Fruit fly (Drosophila melanogaster) whole organism, embryonic: ENCODE measurements around the gene Surf1.

Experiments
- Abd-B ChIP-seq: fragments of 200-800 bp; sonication (Bioruptor generic); optimal IDR thresholded peaks from 2 replicates; lab custom pipeline; 2018; ENCODE audit warnings: missing biosample characterization, mild to moderate bottlenecking, missing genetic modification characterization, moderate library complexity
- Aef1 ChIP-seq: fragments of 200-800 bp; sonication (Bioruptor generic); IDR thresholded peaks from 3 replicates; pipeline ENCODE4 v1.3.6; 2022; ENCODE audit warnings: missing biosample characterization, missing genetic modification characterization
- CG10321 ChIP-seq: fragments of 200-800 bp; sonication (Bioruptor generic); IDR thresholded peaks from 2 replicates; pipeline ENCODE4 v1.3.6; 2022; ENCODE audit warnings: missing biosample characterization, missing genetic modification characterization
- CG10959 ChIP-seq: fragments of 200-800 bp; sonication (Bioruptor generic); IDR thresholded peaks from 2 replicates; pipeline ENCODE4 v1.3.6; 2022; ENCODE audit warnings: missing biosample characterization, missing genetic modification characterization
- CG11093 ChIP-seq: fragments of 200-800 bp; sonication (Bioruptor generic); IDR thresholded peaks from 3 replicates; pipeline ENCODE4 v1.3.6; 2022; ENCODE audit warnings: missing biosample characterization, missing genetic modification characterization
- CG11398 ChIP-seq: fragments of 200-800 bp; sonication (Bioruptor generic); optimal IDR thresholded peaks from 2 replicates; lab custom pipeline; 2016; ENCODE audit warnings: missing biosample characterization, missing genetic modification characterization
- CG11696 ChIP-seq: fragments of 200-800 bp; sonication (Bioruptor generic); IDR thresholded peaks from 2 replicates; pipeline ENCODE4 v1.3.6; 2022; ENCODE audit warnings: missing biosample characterization, missing genetic modification characterization
- CG12942 ChIP-seq: fragments of 200-800 bp; sonication (Bioruptor generic); optimal IDR thresholded peaks from 3 replicates; lab custom pipeline; 2016; ENCODE audit warnings: missing biosample characterization, missing genetic modification characterization
- CG13424 ChIP-seq: fragments of 200-800 bp; sonication (Bioruptor generic); optimal IDR thresholded peaks from 2 replicates; lab custom pipeline; 2019; ENCODE audit warnings: missing biosample characterization, mild to moderate bottlenecking, missing genetic modification characterization, moderate library complexity
- CG14050 ChIP-seq: fragments of 200-800 bp; sonication (Bioruptor generic); IDR thresholded peaks from 3 replicates; pipeline ENCODE4 v1.3.6; 2022; ENCODE audit warnings: missing biosample characterization, missing genetic modification characterization
- CG1603 ChIP-seq: fragments of 200-800 bp; sonication (Bioruptor generic); optimal IDR thresholded peaks from 2 replicates; lab custom pipeline; 2019; ENCODE audit warnings: missing biosample characterization, mild to moderate bottlenecking, missing genetic modification characterization, moderate library complexity
- CG2120 ChIP-seq: fragments of 200-800 bp; sonication (Bioruptor generic); optimal IDR thresholded peaks from 3 replicates; lab custom pipeline; 2016; ENCODE audit warnings: missing biosample characterization, missing genetic modification characterization
- CG2129 ChIP-seq: fragments of 200-800 bp; sonication (Bioruptor generic); IDR thresholded peaks from 2 replicates; pipeline ENCODE4 v1.3.6; 2022; ENCODE audit warnings: missing biosample characterization, missing genetic modification characterization; ENCODE audit not compliant: partially characterized antibody
- CG32532 ChIP-seq: fragments of 200-800 bp; sonication (Bioruptor generic); IDR thresholded peaks from 2 replicates; pipeline ENCODE4 v1.3.6; 2022; ENCODE audit warnings: missing biosample characterization, missing genetic modification characterization
- CG4730 ChIP-seq: fragments of 200-800 bp; sonication (Bioruptor generic); IDR thresholded peaks from 2 replicates; pipeline ENCODE4 v1.3.6; 2022; ENCODE audit warnings: missing biosample characterization, missing genetic modification characterization
- CG4820 ChIP-seq: fragments of 200-800 bp; sonication (Bioruptor generic); optimal IDR thresholded peaks from 3 replicates; lab custom pipeline; 2016; ENCODE audit warnings: missing biosample characterization, missing genetic modification characterization
- CG6683 ChIP-seq: fragments of 200-800 bp; sonication (Bioruptor generic); optimal IDR thresholded peaks from 2 replicates; lab custom pipeline; 2017; ENCODE audit warnings: missing biosample characterization, mild to moderate bottlenecking, missing genetic modification characterization, missing genetic modification reagents
- CG8281 ChIP-seq: fragments of 200-800 bp; sonication (Bioruptor generic); optimal IDR thresholded peaks from 2 replicates; lab custom pipeline; 2018; ENCODE audit warnings: missing biosample characterization, mild to moderate bottlenecking, missing genetic modification characterization, moderate library complexity
- CG8924 ChIP-seq: fragments of 200-800 bp; optimal IDR thresholded peaks from 3 replicates; lab custom pipeline; 2019; ENCODE audit warnings: missing biosample characterization, mild to moderate bottlenecking, missing genetic modification characterization, moderate library complexity
- D19B ChIP-seq: fragments of 200-800 bp; sonication (Bioruptor generic); optimal IDR thresholded peaks from 2 replicates; lab custom pipeline; 2017; ENCODE audit warnings: missing biosample characterization, mild to moderate bottlenecking, missing genetic modification characterization
- Dp ChIP-seq: fragments of 200-800 bp; sonication (Bioruptor generic); optimal IDR thresholded peaks from 2 replicates; lab custom pipeline; 2018; ENCODE audit warnings: missing biosample characterization, mild to moderate bottlenecking, missing genetic modification characterization, moderate library complexity
- E2f2 ChIP-seq: fragments of 200-800 bp; sonication (Bioruptor generic); IDR thresholded peaks from 2 replicates; pipeline ENCODE4 v1.3.6; 2022; ENCODE audit warnings: missing biosample characterization, missing genetic modification characterization
- Fer2 ChIP-seq: fragments of 200-800 bp; sonication (Bioruptor generic); optimal IDR thresholded peaks from 2 replicates; lab custom pipeline; 2018; ENCODE audit warnings: missing biosample characterization, mild to moderate bottlenecking, missing genetic modification characterization, moderate library complexity
- HLH3B ChIP-seq: fragments of 200-800 bp; sonication (Bioruptor generic); IDR thresholded peaks from 2 replicates; pipeline ENCODE4 v1.3.6; 2022; ENCODE audit warnings: missing biosample characterization, missing genetic modification characterization
- HLH4C ChIP-seq: fragments of 200-800 bp; sonication (Bioruptor generic); IDR thresholded peaks from 3 replicates; pipeline ENCODE4 v1.3.6; 2022; ENCODE audit warnings: missing biosample characterization, missing genetic modification characterization; ENCODE audit not compliant: partially characterized antibody
- HLH54F ChIP-seq: fragments of 200-800 bp; sonication (Bioruptor generic); optimal IDR thresholded peaks from 3 replicates; lab custom pipeline; 2016; ENCODE audit warnings: missing biosample characterization, missing genetic modification characterization
- Mrtf ChIP-seq: fragments of 200-800 bp; sonication (Bioruptor generic); IDR thresholded peaks from 3 replicates; pipeline ENCODE4 v1.3.6; 2022; ENCODE audit warnings: missing biosample characterization, missing genetic modification characterization
- NfI ChIP-seq: fragments of 200-800 bp; sonication (Bioruptor generic); optimal IDR thresholded peaks from 3 replicates; lab custom pipeline; 2018; ENCODE audit warnings: missing biosample characterization, mild to moderate bottlenecking, missing genetic modification characterization, moderate library complexity
- Ptx1 ChIP-seq: fragments of 200-800 bp; sonication (Bioruptor generic); IDR thresholded peaks from 2 replicates; pipeline ENCODE4 v1.3.6; 2022; ENCODE audit warnings: missing biosample characterization, missing genetic modification characterization
- Spps ChIP-seq: fragments of 200-800 bp; sonication (Bioruptor generic); optimal IDR thresholded peaks from 2 replicates; lab custom pipeline; 2018; ENCODE audit warnings: missing biosample characterization, mild to moderate bottlenecking, missing genetic modification characterization
- Ssrp ChIP-seq: fragments of 200-800 bp; sonication (Bioruptor generic); optimal IDR thresholded peaks from 2 replicates; lab custom pipeline; 2018; ENCODE audit warnings: missing biosample characterization, mild to moderate bottlenecking, missing genetic modification characterization, moderate library complexity
- Xbp1 ChIP-seq: fragments of 200-800 bp; sonication (Bioruptor generic); optimal IDR thresholded peaks from 3 replicates; lab custom pipeline; 2016; ENCODE audit warnings: missing biosample characterization, mild to moderate bottlenecking, missing genetic modification characterization
- al ChIP-seq: fragments of 200-800 bp; sonication (Bioruptor generic); IDR thresholded peaks from 2 replicates; pipeline ENCODE4 v1.3.6; 2022; ENCODE audit warnings: missing biosample characterization, missing genetic modification characterization
- bab2 ChIP-seq: fragments of 200-800 bp; sonication (Bioruptor generic); optimal IDR thresholded peaks from 2 replicates; lab custom pipeline; 2016; ENCODE audit warnings: missing biosample characterization, missing genetic modification characterization
- danr ChIP-seq: fragments of 200-800 bp; sonication (Bioruptor generic); IDR thresholded peaks from 2 replicates; pipeline ENCODE4 v1.3.6; 2022; ENCODE audit warnings: missing biosample characterization, missing genetic modification characterization
- disco-r ChIP-seq: fragments of 200-800 bp; sonication (Bioruptor generic); optimal IDR thresholded peaks from 2 replicates; lab custom pipeline; 2016; ENCODE audit warnings: missing biosample characterization, missing genetic modification characterization
- dpn ChIP-seq, 2 experiments: fragments of 200-800 bp; sonication (Bioruptor generic); optimal IDR thresholded peaks; 3 replicates each; lab custom pipeline; 2016; ENCODE audit warnings: missing biosample characterization in 2 of 2, missing genetic modification characterization in 2 of 2
- ems ChIP-seq: fragments of 200-800 bp; sonication (Bioruptor generic); optimal IDR thresholded peaks from 3 replicates; lab custom pipeline; 2016; ENCODE audit warnings: missing biosample characterization, missing genetic modification characterization
- gce ChIP-seq: fragments of 200-800 bp; sonication (Bioruptor generic); IDR thresholded peaks from 3 replicates; pipeline ENCODE4 v1.3.6; 2022; ENCODE audit warnings: missing biosample characterization, missing genetic modification characterization
- gfzf ChIP-seq: fragments of 200-800 bp; sonication (Bioruptor generic); optimal IDR thresholded peaks from 2 replicates; lab custom pipeline; 2016; ENCODE audit warnings: missing biosample characterization, mild to moderate bottlenecking, missing genetic modification characterization, moderate library complexity
- gsb-n ChIP-seq: fragments of 200-800 bp; sonication (Bioruptor generic); optimal IDR thresholded peaks from 3 replicates; lab custom pipeline; 2018; ENCODE audit warnings: missing biosample characterization, mild to moderate bottlenecking, missing genetic modification characterization
- inv ChIP-seq: fragments of 200-800 bp; sonication (Bioruptor generic); IDR thresholded peaks from 2 replicates; pipeline ENCODE4 v1.3.6; 2022; ENCODE audit warnings: missing biosample characterization, missing genetic modification characterization; ENCODE audit not compliant: partially characterized antibody
- kah ChIP-seq: fragments of 200-800 bp; sonication (Bioruptor generic); optimal IDR thresholded peaks from 2 replicates; lab custom pipeline; 2018; ENCODE audit warnings: missing biosample characterization, mild to moderate bottlenecking, missing genetic modification characterization
- maf-S ChIP-seq: fragments of 200-800 bp; sonication (Bioruptor generic); optimal IDR thresholded peaks from 2 replicates; lab custom pipeline; 2016; ENCODE audit warnings: missing biosample characterization, missing genetic modification characterization
- nmo ChIP-seq: fragments of 200-800 bp; sonication (Bioruptor generic); optimal IDR thresholded peaks from 2 replicates; lab custom pipeline; 2018; ENCODE audit warnings: missing biosample characterization, mild to moderate bottlenecking, missing genetic modification characterization, moderate library complexity
- nom ChIP-seq: fragments of 200-800 bp; sonication (Bioruptor generic); optimal IDR thresholded peaks from 2 replicates; lab custom pipeline; 2017; ENCODE audit warnings: missing biosample characterization, missing genetic modification characterization, mild to moderate bottlenecking, moderate library complexity, missing genetic modification reagents
- pfk ChIP-seq: fragments of 200-800 bp; sonication (Bioruptor generic); optimal IDR thresholded peaks from 2 replicates; lab custom pipeline; 2018; ENCODE audit warnings: missing biosample characterization, mild to moderate bottlenecking, missing genetic modification characterization, moderate library complexity
- phol ChIP-seq: fragments of 200-800 bp; sonication (Bioruptor generic); optimal IDR thresholded peaks from 3 replicates; lab custom pipeline; 2018; ENCODE audit warnings: missing biosample characterization, mild to moderate bottlenecking, missing genetic modification characterization, moderate library complexity
- wek ChIP-seq: fragments of 200-800 bp; sonication (Bioruptor generic); optimal IDR thresholded peaks from 3 replicates; lab custom pipeline; 2018; ENCODE audit warnings: missing biosample characterization, mild to moderate bottlenecking, missing genetic modification characterization, moderate library complexity

The Surf1 gene

DNA sequence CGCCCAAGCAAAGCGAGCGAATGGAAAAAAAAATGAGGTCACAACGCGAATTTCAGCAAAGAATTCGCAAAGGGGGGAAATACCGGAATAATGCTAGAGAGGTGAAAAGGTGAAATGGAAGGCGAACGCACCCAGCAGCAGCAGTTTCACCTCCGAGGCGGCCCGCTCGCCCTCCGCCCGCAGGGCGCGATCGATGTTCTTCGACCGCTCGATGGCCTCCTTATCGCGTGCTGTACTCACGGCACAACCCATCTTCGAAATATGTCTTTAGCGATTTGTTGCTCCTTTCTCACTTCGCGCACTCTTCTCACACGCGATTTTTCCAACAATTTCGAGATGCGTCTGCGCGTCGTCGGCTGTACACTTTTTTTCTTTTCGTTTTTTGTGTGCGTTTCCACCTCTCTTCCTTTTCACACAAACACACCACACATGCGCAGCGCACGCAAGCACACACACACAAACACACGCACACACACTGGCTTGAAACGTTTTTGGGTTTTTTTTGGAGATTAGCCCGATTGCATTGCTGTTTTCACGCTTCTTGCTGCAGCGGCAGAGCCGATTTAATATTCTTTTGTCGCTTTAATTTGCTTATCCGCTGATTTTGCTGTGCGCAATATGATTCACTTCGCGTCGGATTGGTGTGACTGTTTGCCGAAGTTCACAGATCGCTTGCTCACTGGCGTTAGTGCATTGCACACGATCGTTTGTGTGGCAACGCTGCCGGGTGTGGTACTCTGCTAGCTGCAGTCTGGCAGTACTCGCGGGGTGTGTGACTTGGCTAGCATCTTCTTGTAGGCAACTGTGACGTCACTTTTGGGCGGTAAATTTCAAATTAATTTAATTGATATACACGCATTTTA is 21.5 kb downstream of the Surf1 start, which contains the start of gene Galphai (continued):
- peak; percentile 66 for TF ChIP-seq nmo (GFP tag; lab: Kevin White, UChicago)
- peak; percentile 15 for TF ChIP-seq Spps (tag; lab: Kevin White, UChicago)
- TF ChIP-seq CG11696 (GFP tag; lab: Robert Waterston, UW) = no peak
- peak; percentile 77 for TF ChIP-seq nom
- no peak for TF ChIP-seq CG10959 (GFP tag; lab: Robert Waterston, UW)
- no peak for TF ChIP-seq CG6683 (GFP tag; lab: Kevin White, UChicago)
- TF ChIP-seq maf-S (GFP tag; lab: Kevin White, UChicago) = peak; percentile 24
- peak; percentile 42 for TF ChIP-seq CG8924
- TF ChIP-seq CG4820 (GFP tag; lab: Kevin White, UChicago) = peak; percentile 11
- TF ChIP-seq phol (tag; lab: Kevin White, UChicago) = peak; percentile 73
- no peak for TF ChIP-seq gce
- TF ChIP-seq D19B = no peak
- TF ChIP-seq CG11093 = no peak
- peak; percentile 24; the same call in 1 of the 2 replicates for TF ChIP-seq CG32532 (GFP tag; lab: Robert Waterston, UW)
- no peak for TF ChIP-seq HLH54F
- TF ChIP-seq CG11398 = no peak
- TF ChIP-seq E2f2 (GFP tag; lab: Robert Waterston, UW) = peak; percentile 99
- peak; percentile 50 for TF ChIP-seq CG12942 (GFP tag; lab: Kevin White, UChicago)
- TF ChIP-seq Ssrp = no peak
- TF ChIP-seq disco-r (GFP tag; lab: Kevin White, UChicago) = no peak
- TF ChIP-seq wek (GFP tag; lab: Kevin White, UChicago) = no peak
- no peak for TF ChIP-seq CG4730 (GFP tag; lab: Robert Waterston, UW)
- TF ChIP-seq bab2 = no peak
- TF ChIP-seq Fer2 = no peak
- TF ChIP-seq ems = peak; percentile 40
- TF ChIP-seq HLH3B (GFP tag; lab: Robert Waterston, UW) = no peak
- no peak for TF ChIP-seq Ptx1 (GFP tag; lab: Robert Waterston, UW)
- TF ChIP-seq pfk (GFP tag; lab: Kevin White, UChicago) = no peak
- peak; percentile 46 for TF ChIP-seq CG2120 (GFP tag; lab: Kevin White, UChicago)
- peak; percentile 39 for TF ChIP-seq Xbp1 (GFP tag; lab: Kevin White, UChicago)
- peak; percentile 58 for TF ChIP-seq Abd-B (GFP tag; lab: Kevin White, UChicago)
- peak; percentile 18 for TF ChIP-seq CG13424
- no peak for TF ChIP-seq CG8281 (tag; lab: Kevin White, UChicago)
- TF ChIP-seq CG14050 (GFP tag; lab: Robert Waterston, UW) = no peak
- TF ChIP-seq Dp (GFP tag; lab: Kevin White, UChicago) = peak; percentile 99
- no peak for TF ChIP-seq Aef1 (GFP tag; lab: Robert Waterston, UW)
- TF ChIP-seq dpn (GFP tag; optimal IDR thresholded peaks at IDR 0.05; lab: Kevin White, UChicago) = peak; percentile 38 to 45
- TF ChIP-seq Mrtf = no peak
- no peak for TF ChIP-seq CG2129 (GFP tag; lab: Robert Waterston, UW)
- no peak for TF ChIP-seq danr (GFP tag; lab: Robert Waterston, UW)
- TF ChIP-seq kah (GFP tag; lab: Kevin White, UChicago) = no peak
- no peak for TF ChIP-seq HLH4C
- TF ChIP-seq CG1603 (tag; lab: Kevin White, UChicago) = peak; percentile 96
- TF ChIP-seq gfzf = peak; percentile 100
- TF ChIP-seq gsb-n (tag; lab: Kevin White, UChicago) = peak; percentile 66
- TF ChIP-seq al = 0 out of 2 replicates have a peak, but pooled peaks have one; percentile 4
- TF ChIP-seq CG10321 (GFP tag; lab: Robert Waterston, UW) = peak; percentile 49; the same call in 1 of the 2 replicates
- no peak for TF ChIP-seq NfI (GFP tag; lab: Kevin White, UChicago)
- TF ChIP-seq inv (GFP tag; lab: Robert Waterston, UW) = no peak; the same call in 1 of the 2 replicates
